Fruit fly (Drosophila melanogaster): ENCODE measurements around the gene NAAT1.

- no peak for TF ChIP-seq tj (GFP tag; optimal IDR thresholded peaks at IDR 0.05)
- no peak for TF ChIP-seq ovo (GFP tag; optimal IDR thresholded peaks at IDR 0.05)
- no peak for TF ChIP-seq kay (GFP tag; ENCODE audit: borderline replicate concordance)
- no peak for TF ChIP-seq toe (GFP tag; optimal IDR thresholded peaks at IDR 0.05)
- TF ChIP-seq CG12768 (GFP tag; optimal IDR thresholded peaks at IDR 0.05), result no peak
- TF ChIP-seq CG5204 (GFP tag; optimal IDR thresholded peaks at IDR 0.05), result no peak
- no peak for TF ChIP-seq CG11617 (GFP tag; optimal IDR thresholded peaks at IDR 0.05)
These were observed 47.5 kb downstream of the NAAT1 start for dm6 chrX:5363116-5363515.
